Worm (Caenorhabditis elegans) whole organism, L2 larva: Measurements from ENCODE around the gene T11F9.22.

ENCODE experiments used
- aly-2 ChIP-seq: fragments of 150-350 bp; optimal IDR thresholded peaks from 2 replicates; lab custom pipeline; 2014; ENCODE audit warnings: missing biosample characterization, missing genetic modification characterization
- crh-2 ChIP-seq: sonication (generic microtip); optimal IDR thresholded peaks from 2 replicates; lab custom pipeline; 2017; ENCODE audit warnings: missing biosample characterization, missing genetic modification characterization
- egl-27 ChIP-seq: sonication (generic microtip); optimal IDR thresholded peaks from 3 replicates; lab custom pipeline; 2017; ENCODE audit warnings: missing biosample characterization, missing genetic modification reagents, missing genetic modification characterization
- elt-1 ChIP-seq: fragments of 150-350 bp; optimal IDR thresholded peaks from 2 replicates; lab custom pipeline; 2014; ENCODE audit warnings: missing biosample characterization, missing genetic modification characterization
- lin-11 ChIP-seq: fragments of 150-350 bp; sonication (generic microtip); optimal IDR thresholded peaks from 2 replicates; lab custom pipeline; 2014; ENCODE audit warnings: missing biosample characterization, missing genetic modification characterization, inconsistent platforms, mixed read lengths
- lin-13 ChIP-seq: fragments of 150-350 bp; optimal IDR thresholded peaks from 2 replicates; lab custom pipeline; 2014; ENCODE audit warnings: missing biosample characterization, missing genetic modification reagents, missing genetic modification characterization
- lsy-2 ChIP-seq, 2 experiments: fragments of 150-350 bp in 1 of 2; sonication (generic microtip) in 1 of 2; optimal IDR thresholded peaks; 2 replicates each; lab custom pipeline; 2014 to 2017; ENCODE audit warnings: missing biosample characterization in 2 of 2, missing genetic modification characterization in 2 of 2
- mab-5 ChIP-seq: fragments of 150-350 bp; optimal IDR thresholded peaks from 2 replicates; lab custom pipeline; 2014; ENCODE audit warnings: missing biosample characterization, missing genetic modification characterization
- nhr-23 ChIP-seq: fragments of 150-350 bp; optimal IDR thresholded peaks from 2 replicates; lab custom pipeline; 2014; ENCODE audit warnings: missing biosample characterization, missing genetic modification reagents, missing genetic modification characterization
- nhr-237 ChIP-seq: fragments of 150-350 bp; optimal IDR thresholded peaks from 2 replicates; lab custom pipeline; 2014; ENCODE audit warnings: missing biosample characterization, missing genetic modification characterization
- nhr-25 ChIP-seq: fragments of 150-350 bp; sonication (generic microtip); optimal IDR thresholded peaks from 3 replicates; lab custom pipeline; 2014; ENCODE audit warnings: missing biosample characterization, missing genetic modification characterization
- unc-62 ChIP-seq: fragments of 150-350 bp; optimal IDR thresholded peaks from 2 replicates; lab custom pipeline; 2014; ENCODE audit warnings: missing biosample characterization, missing genetic modification reagents, missing genetic modification characterization
- ztf-11 ChIP-seq: sonication (generic microtip); optimal IDR thresholded peaks from 2 replicates; lab custom pipeline; 2017; ENCODE audit warnings: missing biosample characterization, missing genetic modification characterization
- ztf-4 ChIP-seq: fragments of 150-350 bp; optimal IDR thresholded peaks from 2 replicates; lab custom pipeline; 2014; ENCODE audit warnings: missing biosample characterization, missing genetic modification characterization

- TF ChIP-seq crh-2 (tag; lab: Kevin White, UChicago) (no peak), lin-11 (tag; lab: Kevin White, UChicago) (no peak), unc-62 (GFP tag; lab: Kevin White, UChicago) (no peak), lin-13 (no peak), nhr-23 (tag; lab: Kevin White, UChicago) (no peak), ztf-11 (no peak), lsy-2 (tag; optimal IDR thresholded peaks at IDR 0.05; lab: Kevin White, UChicago) (no peak), ztf-4 (tag; lab: Kevin White, UChicago) (no peak), nhr-25 (tag; lab: Kevin White, UChicago) (no peak), aly-2 (tag; lab: Kevin White, UChicago) (no peak), mab-5 (tag; lab: Kevin White, UChicago) (no peak), elt-1 (tag; lab: Kevin White, UChicago) (no peak), nhr-237 (tag; lab: Kevin White, UChicago) (no peak), egl-27 (tag; lab: Kevin White, UChicago) (no peak)
These were observed 36.7 kb downstream of the T11F9.22 start, which contains the start of gene sdz-8 for ce11 chrV:11516141-11516591.
